Fruit fly (Drosophila melanogaster) whole organism, embryonic: Measurements from ENCODE around the gene Pdxk.

Experiments
- Bgb ChIP-seq: fragments of 200-800 bp; sonication (Bioruptor generic); IDR thresholded peaks from 2 replicates; pipeline ENCODE4 v1.3.6; 2022; ENCODE audit warnings: missing biosample characterization, missing genetic modification characterization; ENCODE audit not compliant: partially characterized antibody
- CG10267 ChIP-seq: fragments of 200-800 bp; sonication (Bioruptor generic); optimal IDR thresholded peaks from 2 replicates; lab custom pipeline; 2018; ENCODE audit warnings: missing biosample characterization, mild to moderate bottlenecking, missing genetic modification characterization, moderate library complexity
- CG10274 ChIP-seq: fragments of 200-800 bp; sonication (Bioruptor generic); optimal IDR thresholded peaks from 3 replicates; lab custom pipeline; 2017; ENCODE audit warnings: missing biosample characterization, mild to moderate bottlenecking, missing genetic modification characterization
- CG10431 ChIP-seq: fragments of 200-800 bp; sonication (Bioruptor generic); optimal IDR thresholded peaks from 3 replicates; lab custom pipeline; 2018; ENCODE audit warnings: missing biosample characterization, mild to moderate bottlenecking, missing genetic modification characterization
- CG11695 ChIP-seq: fragments of 200-800 bp; sonication (Bioruptor generic); IDR thresholded peaks from 3 replicates; pipeline ENCODE4 v1.3.6; 2022; ENCODE audit warnings: missing biosample characterization, missing genetic modification characterization
- CG12155 ChIP-seq: fragments of 200-800 bp; sonication (Bioruptor generic); optimal IDR thresholded peaks from 3 replicates; lab custom pipeline; 2016; ENCODE audit warnings: missing biosample characterization, missing genetic modification characterization
- CG12659 ChIP-seq: fragments of 200-800 bp; sonication (Bioruptor generic); optimal IDR thresholded peaks from 3 replicates; lab custom pipeline; 2017; ENCODE audit warnings: mild to moderate bottlenecking, missing biosample characterization, missing genetic modification reagents, missing genetic modification characterization
- CG13624 ChIP-seq: fragments of 200-800 bp; sonication (Bioruptor generic); optimal IDR thresholded peaks from 2 replicates; lab custom pipeline; 2016; ENCODE audit warnings: missing biosample characterization, missing genetic modification characterization
- CG1529 ChIP-seq: fragments of 200-800 bp; sonication (Bioruptor generic); optimal IDR thresholded peaks from 3 replicates; lab custom pipeline; 2018; ENCODE audit warnings: missing biosample characterization, missing genetic modification characterization
- CG15479 ChIP-seq: fragments of 200-800 bp; sonication (Bioruptor generic); optimal IDR thresholded peaks from 3 replicates; lab custom pipeline; 2019; ENCODE audit warnings: missing biosample characterization, mild to moderate bottlenecking, missing genetic modification characterization, moderate library complexity
- CG17802 ChIP-seq: fragments of 200-800 bp; sonication (Bioruptor generic); optimal IDR thresholded peaks from 2 replicates; lab custom pipeline; 2018; ENCODE audit warnings: missing biosample characterization, mild to moderate bottlenecking, missing genetic modification characterization, moderate library complexity
- CG18262 ChIP-seq: fragments of 200-800 bp; optimal IDR thresholded peaks from 3 replicates; lab custom pipeline; 2019; ENCODE audit warnings: missing biosample characterization, mild to moderate bottlenecking, missing genetic modification characterization, moderate library complexity
- CG2712 ChIP-seq: fragments of 200-800 bp; optimal IDR thresholded peaks from 3 replicates; lab custom pipeline; 2019; ENCODE audit warnings: missing biosample characterization, mild to moderate bottlenecking, missing genetic modification characterization, moderate library complexity
- CG32532 ChIP-seq: fragments of 200-800 bp; sonication (Bioruptor generic); IDR thresholded peaks from 2 replicates; pipeline ENCODE4 v1.3.6; 2022; ENCODE audit warnings: missing biosample characterization, missing genetic modification characterization
- CG5180 ChIP-seq: fragments of 200-800 bp; sonication (Bioruptor generic); optimal IDR thresholded peaks from 3 replicates; lab custom pipeline; 2017; ENCODE audit warnings: missing biosample characterization, missing genetic modification characterization, mild to moderate bottlenecking, moderate library complexity, missing genetic modification reagents
- CG6175 ChIP-seq: fragments of 200-800 bp; sonication (Bioruptor generic); IDR thresholded peaks from 3 replicates; pipeline ENCODE4 v1.3.6; 2022; ENCODE audit warnings: missing biosample characterization, missing genetic modification characterization
- CG7357 ChIP-seq: fragments of 200-800 bp; sonication (Bioruptor generic); IDR thresholded peaks from 3 replicates; pipeline ENCODE4 v1.3.6; 2022; ENCODE audit warnings: missing biosample characterization, missing genetic modification characterization
- CG8359 ChIP-seq: fragments of 200-800 bp; sonication (Bioruptor generic); optimal IDR thresholded peaks from 2 replicates; lab custom pipeline; 2017; ENCODE audit warnings: missing biosample characterization, mild to moderate bottlenecking, missing genetic modification characterization, borderline replicate concordance
- CG9437 ChIP-seq: fragments of 200-800 bp; sonication (Bioruptor generic); optimal IDR thresholded peaks from 2 replicates; lab custom pipeline; 2018; ENCODE audit warnings: missing biosample characterization, mild to moderate bottlenecking, missing genetic modification characterization
- CG9727 ChIP-seq: fragments of 200-800 bp; sonication (Bioruptor generic); optimal IDR thresholded peaks from 3 replicates; lab custom pipeline; 2017; ENCODE audit warnings: missing biosample characterization, mild to moderate bottlenecking, missing genetic modification characterization
- CTCF ChIP-seq: fragments of 200-800 bp; sonication (Bioruptor generic); optimal IDR thresholded peaks from 2 replicates; lab custom pipeline; 2017; ENCODE audit warnings: missing biosample characterization, mild to moderate bottlenecking, missing genetic modification characterization, moderate library complexity
- Chrac-16 ChIP-seq: fragments of 200-800 bp; sonication (Bioruptor generic); optimal IDR thresholded peaks from 3 replicates; lab custom pipeline; 2016; ENCODE audit warnings: missing biosample characterization, missing genetic modification characterization
- Deaf1 ChIP-seq: fragments of 200-800 bp; optimal IDR thresholded peaks from 3 replicates; lab custom pipeline; 2019; ENCODE audit warnings: missing biosample characterization, mild to moderate bottlenecking, missing genetic modification characterization, moderate library complexity
- Dek ChIP-seq: fragments of 200-800 bp; sonication (Bioruptor generic); optimal IDR thresholded peaks from 3 replicates; lab custom pipeline; 2019; ENCODE audit warnings: missing biosample characterization, mild to moderate bottlenecking, missing genetic modification characterization, moderate library complexity
- Ets65A ChIP-seq: fragments of 200-800 bp; sonication (Bioruptor generic); peaks from one replicate; lab custom pipeline; 2016; ENCODE audit warnings: missing biosample characterization, missing genetic modification characterization
- GATAe ChIP-seq: fragments of 200-800 bp; sonication (Bioruptor generic); conservative IDR thresholded peaks from 2 replicates; pipeline ENCODE4 v1.3.6; 2022; ENCODE audit warnings: missing biosample characterization, missing genetic modification characterization
- HLH4C ChIP-seq: fragments of 200-800 bp; sonication (Bioruptor generic); IDR thresholded peaks from 3 replicates; pipeline ENCODE4 v1.3.6; 2022; ENCODE audit warnings: missing biosample characterization, missing genetic modification characterization; ENCODE audit not compliant: partially characterized antibody
- HLHmδ ChIP-seq: fragments of 200-800 bp; sonication (Bioruptor generic); optimal IDR thresholded peaks from 2 replicates; lab custom pipeline; 2018; ENCODE audit warnings: missing biosample characterization, mild to moderate bottlenecking, missing genetic modification characterization, moderate library complexity
- Med ChIP-seq: fragments of 200-800 bp; sonication (Bioruptor generic); peaks from one replicate; lab custom pipeline; 2016; ENCODE audit warnings: missing biosample characterization, missing genetic modification characterization, mild to moderate bottlenecking, inconsistent platforms, moderate library complexity
- Nf-YB ChIP-seq: fragments of 200-800 bp; sonication (Bioruptor generic); optimal IDR thresholded peaks from 3 replicates; lab custom pipeline; 2019; ENCODE audit warnings: missing biosample characterization, mild to moderate bottlenecking, missing genetic modification characterization, moderate library complexity
- Oli ChIP-seq: fragments of 200-800 bp; sonication (Bioruptor generic); optimal IDR thresholded peaks from 2 replicates; lab custom pipeline; 2018; ENCODE audit warnings: missing biosample characterization, mild to moderate bottlenecking, missing genetic modification characterization, moderate library complexity
- Optix ChIP-seq: fragments of 200-800 bp; sonication (Bioruptor generic); IDR thresholded peaks from 3 replicates; pipeline ENCODE4 v1.3.6; 2022; ENCODE audit warnings: missing biosample characterization, missing genetic modification characterization
- Xbp1 ChIP-seq: fragments of 200-800 bp; sonication (Bioruptor generic); optimal IDR thresholded peaks from 3 replicates; lab custom pipeline; 2016; ENCODE audit warnings: missing biosample characterization, mild to moderate bottlenecking, missing genetic modification characterization
- ara ChIP-seq: fragments of 200-800 bp; sonication (Bioruptor generic); IDR thresholded peaks from 2 replicates; pipeline ENCODE4 v1.3.6; 2022; ENCODE audit warnings: missing biosample characterization, missing genetic modification characterization
- croc ChIP-seq: fragments of 200-800 bp; sonication (Bioruptor generic); conservative IDR thresholded peaks from 3 replicates; pipeline ENCODE4 v1.3.6; 2022; ENCODE audit warnings: missing biosample characterization, missing genetic modification characterization
- crp ChIP-seq, 2 experiments: fragments of 200-800 bp; sonication (Bioruptor generic); optimal IDR thresholded peaks; 2 replicates in 1 of 2; 3 replicates in 1 of 2; lab custom pipeline; 2017; ENCODE audit warnings: missing biosample characterization in 2 of 2, missing genetic modification characterization in 2 of 2, mild to moderate bottlenecking in 1 of 2, moderate library complexity in 1 of 2
- dati ChIP-seq: fragments of 200-800 bp; sonication (Bioruptor generic); IDR thresholded peaks from 2 replicates; pipeline ENCODE4 v1.3.6; 2022; ENCODE audit warnings: missing biosample characterization, missing genetic modification characterization
- fd102C ChIP-seq: fragments of 200-800 bp; sonication (Bioruptor generic); optimal IDR thresholded peaks from 2 replicates; lab custom pipeline; 2018; ENCODE audit warnings: missing biosample characterization, mild to moderate bottlenecking, missing genetic modification characterization, moderate library complexity
- knrl ChIP-seq: fragments of 200-800 bp; sonication (Bioruptor generic); IDR thresholded peaks from 3 replicates; pipeline ENCODE4 v1.3.6; 2022; ENCODE audit warnings: missing biosample characterization, missing genetic modification characterization; ENCODE audit not compliant: partially characterized antibody
- lov ChIP-seq, 2 experiments: fragments of 200-800 bp in 1 of 2; fragments of >200 bp in 1 of 2; sonication (Bioruptor generic) in 1 of 2; IDR thresholded peaks in 1 of 2; optimal IDR thresholded peaks in 1 of 2; 2 replicates in 1 of 2; 3 replicates in 1 of 2; pipeline versions ENCODE4 v1.3.6 to Lab custom; 2017 to 2022; ENCODE audit warnings: missing biosample characterization in 1 of 2, missing genetic modification characterization in 1 of 2
- luna ChIP-seq: fragments of 200-800 bp; sonication (Bioruptor generic); optimal IDR thresholded peaks from 2 replicates; lab custom pipeline; 2016; ENCODE audit warnings: missing biosample characterization, missing genetic modification characterization
- nerfin-2 ChIP-seq: fragments of 200-800 bp; sonication (Bioruptor generic); IDR thresholded peaks from 2 replicates; pipeline ENCODE4 v1.3.6; 2022; ENCODE audit warnings: missing biosample characterization, missing genetic modification characterization; ENCODE audit not compliant: partially characterized antibody
- nmo ChIP-seq: fragments of 200-800 bp; sonication (Bioruptor generic); optimal IDR thresholded peaks from 2 replicates; lab custom pipeline; 2018; ENCODE audit warnings: missing biosample characterization, mild to moderate bottlenecking, missing genetic modification characterization, moderate library complexity
- peb ChIP-seq: fragments of 200-800 bp; sonication (Bioruptor generic); IDR thresholded peaks from 2 replicates; pipeline ENCODE4 v1.3.6; 2022; ENCODE audit warnings: missing biosample characterization, missing genetic modification characterization
- sd ChIP-seq: fragments of 200-800 bp; sonication (Bioruptor generic); optimal IDR thresholded peaks from 3 replicates; lab custom pipeline; 2018; ENCODE audit warnings: missing biosample characterization, mild to moderate bottlenecking, missing genetic modification characterization, moderate library complexity
- sisA ChIP-seq: fragments of 200-800 bp; sonication (Bioruptor generic); IDR thresholded peaks from 2 replicates; pipeline ENCODE4 v1.3.6; 2022; ENCODE audit warnings: missing biosample characterization, missing genetic modification characterization
- tll ChIP-seq, 2 experiments: fragments of 200-800 bp in 1 of 2; fragments of >200 bp in 1 of 2; sonication (Bioruptor generic) in 1 of 2; optimal IDR thresholded peaks; 2 replicates each; lab custom pipeline; 2017 to 2019; ENCODE audit warnings: missing biosample characterization in 2 of 2, missing genetic modification characterization in 2 of 2, mild to moderate bottlenecking in 1 of 2, moderate library complexity in 1 of 2

The Pdxk gene

dm6 chr3L:9377198-9378035 is 17.3 kb downstream of the Pdxk start, which contains the start of gene Hsp26 (continued):
- TF ChIP-seq lov (optimal IDR thresholded peaks at IDR 0.05; lab: Kevin White, UChicago) (no peak), lov (GFP tag; IDR thresholded peaks at IDR 0.05; lab: Robert Waterston, UW) (peak; percentile 62; the same call in 1 of the 3 replicates), CG5180 (GFP tag; lab: Kevin White, UChicago) (peak; percentile 54), CG12659 (peak; percentile 86), CG10267 (tag; lab: Kevin White, UChicago) (peak; percentile 77), ara (peak; percentile 77), CG18262 (tag; lab: Kevin White, UChicago) (peak; percentile 86), crp (GFP tag; optimal IDR thresholded peaks at IDR 0.05; lab: Kevin White, UChicago) (peak; percentile 8 to 31), Xbp1 (GFP tag; lab: Kevin White, UChicago) (peak; percentile 89), Chrac-16 (GFP tag; lab: Kevin White, UChicago) (peak; percentile 75), CG7357 (GFP tag; lab: Robert Waterston, UW) (peak; percentile 61), peb (peak; percentile 72), CG10431 (GFP tag; lab: Kevin White, UChicago) (no peak), HLH4C (no peak), GATAe (GFP tag; lab: Robert Waterston, UW) (0 out of 2 replicates have a peak, but pooled peaks have one; percentile 27), knrl (GFP tag; lab: Robert Waterston, UW) (no peak), CG6175 (no peak), CG10274 (GFP tag; lab: Kevin White, UChicago) (peak; percentile 3), fd102C (GFP tag; lab: Kevin White, UChicago) (peak; percentile 27), CTCF (GFP tag; lab: Kevin White, UChicago) (peak; percentile 15), dati (GFP tag; lab: Robert Waterston, UW) (0 out of 2 replicates have a peak, but pooled peaks have one; percentile 19), HLHmδ (GFP tag; lab: Kevin White, UChicago) (no peak), Bgb (no peak; the same call in 1 of the 2 replicates), CG1529 (GFP tag; lab: Kevin White, UChicago) (peak; percentile 81), croc (GFP tag; lab: Robert Waterston, UW) (peak; percentile 55; the same call in 2 of the 3 replicates), CG32532 (peak; percentile 90), CG12155 (peak; percentile 83), sisA (GFP tag; lab: Robert Waterston, UW) (peak; percentile 74), Med (GFP tag; lab: Kevin White, UChicago) (peak; percentile 98), CG9437 (GFP tag; lab: Kevin White, UChicago) (peak; percentile 74), CG8359 (GFP tag; lab: Kevin White, UChicago) (peak; percentile 34), sd (peak; percentile 59), Oli (tag; lab: Kevin White, UChicago) (peak; percentile 86), nmo (GFP tag; lab: Kevin White, UChicago) (peak; percentile 85), Nf-YB (GFP tag; lab: Kevin White, UChicago) (peak; percentile 63), tll (GFP tag; optimal IDR thresholded peaks at IDR 0.05; lab: Kevin White, UChicago) (no peak), Optix (GFP tag; lab: Robert Waterston, UW) (peak; percentile 23; the same call in 1 of the 3 replicates), CG2712 (peak; percentile 89), CG15479 (GFP tag; lab: Kevin White, UChicago) (no peak), Deaf1 (tag; lab: Kevin White, UChicago) (peak; percentile 71), nerfin-2 (no peak), Ets65A (GFP tag; lab: Kevin White, UChicago) (peak; percentile 91), CG11695 (GFP tag; lab: Robert Waterston, UW) (peak; percentile 90), CG13624 (peak; percentile 87), CG9727 (GFP tag; lab: Kevin White, UChicago) (peak; percentile 74), CG17802 (peak; percentile 27), luna (GFP tag; lab: Kevin White, UChicago) (peak; percentile 60), Dek (tag; lab: Kevin White, UChicago) (peak; percentile 70)
